Worm (Caenorhabditis elegans) whole organism, L3 larva: ENCODE data around the gene Y67H2A.10.

ENCODE experiments used
- R02D3.7 ChIP-seq: fragments of 150-350 bp; optimal IDR thresholded peaks from 2 replicates; lab custom pipeline; 2014; ENCODE audit warnings: missing biosample characterization, missing genetic modification characterization
- ZK546.5 ChIP-seq: sonication (generic microtip); optimal IDR thresholded peaks from 2 replicates; lab custom pipeline; 2017; ENCODE audit warnings: missing biosample characterization, missing genetic modification characterization
- aly-2 ChIP-seq: fragments of 150-350 bp; optimal IDR thresholded peaks from 2 replicates; lab custom pipeline; 2014; ENCODE audit warnings: missing biosample characterization, missing genetic modification characterization
- ama-1 ChIP-seq: fragments of 150-350 bp; optimal IDR thresholded peaks from 2 replicates; lab custom pipeline; 2018
- ceh-16 ChIP-seq: sonication (generic microtip); optimal IDR thresholded peaks from 2 replicates; lab custom pipeline; 2017; ENCODE audit warnings: missing biosample characterization, missing genetic modification characterization
- ceh-28 ChIP-seq: fragments of 150-350 bp; optimal IDR thresholded peaks from 2 replicates; lab custom pipeline; 2014; ENCODE audit warnings: missing biosample characterization, missing genetic modification reagents, missing genetic modification characterization
- ceh-82 ChIP-seq: fragments of 150-350 bp; optimal IDR thresholded peaks from 2 replicates; lab custom pipeline; 2014; ENCODE audit warnings: missing biosample characterization, missing genetic modification characterization
- ceh-9 ChIP-seq: sonication (generic microtip); optimal IDR thresholded peaks from 2 replicates; lab custom pipeline; 2018; ENCODE audit warnings: missing biosample characterization, missing genetic modification characterization
- daf-12 ChIP-seq: fragments of 150-350 bp; optimal IDR thresholded peaks from 2 replicates; lab custom pipeline; 2014; ENCODE audit warnings: missing biosample characterization, missing genetic modification reagents, missing genetic modification characterization
- egl-27 ChIP-seq: sonication (generic microtip); optimal IDR thresholded peaks from 4 replicates; lab custom pipeline; 2017; ENCODE audit warnings: missing biosample characterization, missing genetic modification reagents, missing genetic modification characterization
- egl-5 ChIP-seq: fragments of 150-350 bp; optimal IDR thresholded peaks from 2 replicates; lab custom pipeline; 2017; ENCODE audit warnings: missing biosample characterization, missing genetic modification reagents, missing genetic modification characterization, inconsistent platforms
- elt-1 ChIP-seq: fragments of 150-350 bp; optimal IDR thresholded peaks from 2 replicates; lab custom pipeline; 2014; ENCODE audit warnings: missing biosample characterization, missing genetic modification characterization
- elt-3 ChIP-seq, 3 experiments: fragments of 150-350 bp in 1 of 3; sonication (generic microtip) in 2 of 3; optimal IDR thresholded peaks; 2 replicates in 2 of 3; 4 replicates in 1 of 3; lab custom pipeline; 2014 to 2017; ENCODE audit warnings: missing biosample characterization in 3 of 3, missing genetic modification characterization in 3 of 3
- eor-1 ChIP-seq, 2 experiments: fragments of 150-350 bp; optimal IDR thresholded peaks; 2 replicates each; lab custom pipeline; 2014 to 2018; ENCODE audit warnings: missing biosample characterization in 2 of 2, missing genetic modification characterization in 2 of 2
- fkh-10 ChIP-seq: sonication (generic microtip); optimal IDR thresholded peaks from 2 replicates; lab custom pipeline; 2017; ENCODE audit warnings: missing biosample characterization, missing genetic modification reagents, missing genetic modification characterization
- fkh-2 ChIP-seq: fragments of 150-350 bp; optimal IDR thresholded peaks from 2 replicates; lab custom pipeline; 2014; ENCODE audit warnings: missing biosample characterization, missing genetic modification reagents, missing genetic modification characterization
- fos-1 ChIP-seq: fragments of 150-350 bp; optimal IDR thresholded peaks from 2 replicates; lab custom pipeline; 2014; ENCODE audit warnings: missing biosample characterization, missing genetic modification characterization
- hmg-11 ChIP-seq: sonication (generic microtip); optimal IDR thresholded peaks from 2 replicates; lab custom pipeline; 2016; ENCODE audit warnings: missing genetic modification characterization, missing compliant biosample characterization
- jun-1 ChIP-seq: fragments of 150-350 bp; optimal IDR thresholded peaks from 2 replicates; lab custom pipeline; 2014; ENCODE audit warnings: missing biosample characterization, missing genetic modification reagents, missing genetic modification characterization
- lin-15B ChIP-seq: fragments of 150-350 bp; optimal IDR thresholded peaks from 2 replicates; lab custom pipeline; 2014; ENCODE audit warnings: missing biosample characterization, missing genetic modification characterization
- lin-39 ChIP-seq: fragments of 150-350 bp; optimal IDR thresholded peaks from 2 replicates; lab custom pipeline; 2018; ENCODE audit warnings: missing biosample characterization, missing genetic modification reagents, missing genetic modification characterization
- lsy-12 ChIP-seq: sonication (generic microtip); optimal IDR thresholded peaks from 2 replicates; lab custom pipeline; 2016; ENCODE audit warnings: mild to moderate bottlenecking, missing genetic modification characterization, missing compliant biosample characterization
- mdl-1 ChIP-seq: fragments of 150-350 bp; optimal IDR thresholded peaks from 2 replicates; lab custom pipeline; 2014; ENCODE audit warnings: missing biosample characterization, missing genetic modification characterization
- nfya-1 ChIP-seq: sonication (generic microtip); optimal IDR thresholded peaks from 2 replicates; lab custom pipeline; 2017; ENCODE audit warnings: missing genetic modification characterization, mild to moderate bottlenecking, missing compliant biosample characterization, antibody characterized with exemption, moderate library complexity; ENCODE audit not compliant: insufficient read depth
- nhr-11 ChIP-seq: fragments of 150-350 bp; optimal IDR thresholded peaks from 2 replicates; lab custom pipeline; 2014; ENCODE audit warnings: missing biosample characterization, missing genetic modification characterization
- nhr-12 ChIP-seq: fragments of 150-350 bp; optimal IDR thresholded peaks from 2 replicates; lab custom pipeline; 2014; ENCODE audit warnings: missing biosample characterization, missing genetic modification characterization
- nhr-23 ChIP-seq: fragments of 150-350 bp; optimal IDR thresholded peaks from 2 replicates; lab custom pipeline; 2014; ENCODE audit warnings: missing biosample characterization, missing genetic modification reagents, missing genetic modification characterization
- nhr-237 ChIP-seq: fragments of 150-350 bp; optimal IDR thresholded peaks from 2 replicates; lab custom pipeline; 2014; ENCODE audit warnings: missing biosample characterization, missing genetic modification characterization
- nhr-25 ChIP-seq: sonication (generic microtip); optimal IDR thresholded peaks from 2 replicates; lab custom pipeline; 2017; ENCODE audit warnings: missing biosample characterization, missing genetic modification characterization
- nhr-28 ChIP-seq: fragments of 150-350 bp; optimal IDR thresholded peaks from 2 replicates; lab custom pipeline; 2014; ENCODE audit warnings: missing biosample characterization, missing genetic modification characterization
- nhr-43 ChIP-seq: sonication (generic microtip); optimal IDR thresholded peaks from 2 replicates; lab custom pipeline; 2016; ENCODE audit warnings: mild to moderate bottlenecking, missing genetic modification characterization, missing compliant biosample characterization; ENCODE audit not compliant: poor library complexity, severe bottlenecking
- nhr-67 ChIP-seq: fragments of 150-350 bp; optimal IDR thresholded peaks from 2 replicates; lab custom pipeline; 2014; ENCODE audit warnings: missing biosample characterization, missing genetic modification characterization
- nhr-76 ChIP-seq: fragments of 150-350 bp; sonication (generic microtip); optimal IDR thresholded peaks from 5 replicates; lab custom pipeline; 2014; ENCODE audit warnings: missing biosample characterization, missing genetic modification characterization
- nhr-77 ChIP-seq: fragments of 150-350 bp; optimal IDR thresholded peaks from 2 replicates; lab custom pipeline; 2014; ENCODE audit warnings: missing biosample characterization, missing genetic modification characterization
- pha-4 ChIP-seq: fragments of 150-350 bp; optimal IDR thresholded peaks from 2 replicates; lab custom pipeline; 2014; ENCODE audit warnings: missing biosample characterization, missing genetic modification reagents, missing genetic modification characterization
- pqm-1 ChIP-seq: fragments of 150-350 bp; optimal IDR thresholded peaks from 2 replicates; lab custom pipeline; 2017; ENCODE audit warnings: missing biosample characterization, missing genetic modification characterization, inconsistent platforms
- sea-2 ChIP-seq: fragments of 150-350 bp; sonication (generic microtip); optimal IDR thresholded peaks from 4 replicates; lab custom pipeline; 2014; ENCODE audit warnings: missing biosample characterization, missing genetic modification reagents, missing genetic modification characterization
- skn-1 ChIP-seq: fragments of 150-350 bp; optimal IDR thresholded peaks from 2 replicates; lab custom pipeline; 2014; ENCODE audit warnings: missing biosample characterization, missing genetic modification characterization
- snpc-4 ChIP-seq: fragments of 150-350 bp; optimal IDR thresholded peaks from 2 replicates; lab custom pipeline; 2014; ENCODE audit warnings: missing biosample characterization, missing genetic modification characterization
- tbx-2 ChIP-seq: sonication (generic microtip); optimal IDR thresholded peaks from 2 replicates; lab custom pipeline; 2016; ENCODE audit warnings: mild to moderate bottlenecking, missing genetic modification characterization, missing compliant biosample characterization
- unc-39 ChIP-seq: sonication (generic microtip); optimal IDR thresholded peaks from 4 replicates; lab custom pipeline; 2017; ENCODE audit warnings: missing biosample characterization, missing genetic modification characterization
- unc-62 ChIP-seq: fragments of 150-350 bp; sonication (generic microtip); optimal IDR thresholded peaks from 4 replicates; lab custom pipeline; 2014; ENCODE audit warnings: missing biosample characterization, missing genetic modification reagents, missing genetic modification characterization
- zag-1 ChIP-seq: fragments of 150-350 bp; optimal IDR thresholded peaks from 2 replicates; lab custom pipeline; 2014; ENCODE audit warnings: missing biosample characterization, missing genetic modification characterization
- ztf-11 ChIP-seq: fragments of 150-350 bp; optimal IDR thresholded peaks from 2 replicates; lab custom pipeline; 2014; ENCODE audit warnings: missing biosample characterization, missing genetic modification characterization
- ztf-4 ChIP-seq: fragments of 150-350 bp; optimal IDR thresholded peaks from 2 replicates; lab custom pipeline; 2014; ENCODE audit warnings: missing biosample characterization, missing genetic modification characterization

Y67H2A.10 gene

DNA sequence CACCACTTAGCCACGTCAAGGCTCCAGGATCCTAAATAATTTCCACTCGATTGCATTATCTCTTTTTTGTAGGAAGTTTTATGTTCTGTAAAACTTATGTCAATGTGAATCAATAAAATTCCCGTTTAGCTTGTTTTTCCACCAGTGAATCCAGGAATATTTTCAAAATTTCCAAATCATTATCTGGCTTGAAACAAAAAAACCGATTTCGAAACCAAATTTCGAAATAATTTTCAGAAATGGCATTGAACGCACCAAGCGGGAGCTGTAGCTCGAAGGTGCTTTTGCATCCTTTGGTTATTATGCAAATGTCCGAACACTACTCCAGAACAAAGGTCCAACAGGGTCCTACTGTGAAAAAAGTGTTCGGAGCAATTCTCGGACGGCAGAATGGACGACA, 11.3 kb upstream of the Y67H2A.10 start, which contains the start of gene csn-6:
Gene csn-6, plus strand, starts transcription at position 234 of the 400 bp plus-strand sequence.
- TF ChIP-seq ama-1 (peak; percentile 45), ceh-28 (tag; lab: Kevin White, UChicago) (no peak), pha-4 (tag; lab: Kevin White, UChicago) (no peak), lsy-12 (tag; lab: Kevin White, UChicago) (no peak), fkh-10 (no peak), daf-12 (tag; lab: Kevin White, UChicago) (no peak), ceh-82 (tag; lab: Kevin White, UChicago) (no peak), elt-3 (tag; optimal IDR thresholded peaks at IDR 0.05; lab: Kevin White, UChicago) (no peak)

DNA sequence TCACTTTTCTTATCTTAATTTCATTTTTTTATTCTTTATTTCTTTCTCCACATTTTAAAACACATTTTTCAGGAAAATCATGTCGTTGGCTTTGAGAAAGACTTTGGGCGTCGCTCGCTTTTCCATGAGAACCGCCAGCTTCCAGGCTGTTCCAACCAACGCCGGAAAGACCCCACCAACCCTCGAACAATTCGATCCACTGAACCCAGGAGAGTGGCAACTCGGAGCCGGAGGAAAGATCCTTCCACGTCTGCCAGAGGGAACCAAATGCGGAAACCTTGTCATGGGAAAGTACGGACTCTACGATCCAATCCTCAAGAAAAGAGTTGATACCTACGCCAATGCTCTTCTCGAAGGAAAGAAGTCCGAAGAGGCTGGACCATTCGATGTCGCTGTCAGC, 10.8 kb upstream of the Y67H2A.10 start, which contains the start of gene kdp-1:
Gene kdp-1, plus strand, starts transcription at position 80 of the 400 bp plus-strand sequence.
- no peak for TF ChIP-seq jun-1 (tag; lab: Kevin White, UChicago)
- no peak for TF ChIP-seq nhr-77 (tag; lab: Kevin White, UChicago)
- no peak for TF ChIP-seq mdl-1 (tag; lab: Kevin White, UChicago)
- TF ChIP-seq, all 47 proteins: peak for 0

DNA sequence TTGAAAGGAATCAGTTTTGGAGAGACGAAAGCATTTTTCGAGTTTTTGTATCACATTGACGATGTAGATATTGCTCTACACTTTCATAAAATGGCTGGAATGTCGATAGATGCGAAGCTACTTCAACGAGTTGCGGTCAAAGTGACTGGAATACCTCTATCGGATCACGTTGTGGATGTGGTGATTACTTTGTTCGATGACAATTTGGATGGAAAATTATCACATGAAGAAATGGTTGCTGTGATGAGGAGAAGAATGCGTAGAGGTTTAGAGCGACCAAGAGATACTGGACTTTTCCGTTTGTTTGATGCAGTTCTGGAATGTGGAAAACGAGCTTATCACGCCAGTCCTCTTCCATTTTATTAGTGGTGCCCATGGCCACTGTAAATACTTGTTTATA, 10.3 kb upstream of the Y67H2A.10 start:
- TF ChIP-seq ztf-4, result no peak
- TF ChIP-seq nhr-76 (tag; lab: Kevin White, UChicago), result no peak
- no peak for TF ChIP-seq zag-1
- no peak for TF ChIP-seq fkh-10
- no peak for TF ChIP-seq tbx-2 (tag; lab: Kevin White, UChicago)
- TF ChIP-seq nhr-11, result no peak
- TF ChIP-seq R02D3.7, result no peak
- TF ChIP-seq nhr-23 (tag; lab: Kevin White, UChicago), result no peak
- TF ChIP-seq snpc-4 (tag; lab: Kevin White, UChicago), result no peak
- TF ChIP-seq ZK546.5 (tag; lab: Kevin White, UChicago), result no peak
- TF ChIP-seq jun-1 (tag; lab: Kevin White, UChicago), result no peak

DNA sequence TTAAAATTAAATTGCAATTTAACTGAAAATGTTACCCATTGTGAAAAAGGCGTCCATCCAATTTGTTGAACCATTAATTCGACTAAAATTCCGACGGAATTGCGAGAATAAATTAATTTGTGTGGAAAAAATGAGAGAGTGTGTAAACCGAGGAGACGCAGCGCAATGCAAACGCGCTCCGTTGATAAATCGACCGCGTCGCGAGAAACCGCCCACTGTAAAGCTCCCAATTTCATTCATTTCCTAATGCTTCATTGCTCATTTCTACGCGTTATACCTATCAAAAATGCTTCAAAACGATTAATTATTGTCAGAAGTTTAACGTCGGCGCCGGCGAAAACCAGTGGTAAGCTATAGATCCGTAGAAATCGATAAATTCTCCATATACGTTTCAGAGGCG, 8.4 kb upstream of the Y67H2A.10 start, which contains the start of the genes Y67H2A.2 and micu-1:
Gene Y67H2A.2, minus strand, starts transcription at position 74 of the 400 bp plus-strand sequence.
Gene micu-1, plus strand, starts transcription at position 181 of the 400 bp plus-strand sequence.
- TF ChIP-seq ZK546.5 (tag; lab: Kevin White, UChicago), result no peak
- TF ChIP-seq lin-39 (tag; lab: Kevin White, UChicago), result peak; percentile 69
- no peak for TF ChIP-seq ceh-9 (tag; lab: Kevin White, UChicago)
- no peak for TF ChIP-seq unc-39 (tag; lab: Kevin White, UChicago)
- no peak for TF ChIP-seq ztf-11
- peak; percentile 61 for TF ChIP-seq nhr-23 (tag; lab: Kevin White, UChicago)
- TF ChIP-seq elt-1 (tag; lab: Kevin White, UChicago), result no peak
- TF ChIP-seq nhr-11, result no peak
- no peak for TF ChIP-seq mdl-1 (tag; lab: Kevin White, UChicago)
- TF ChIP-seq daf-12 (tag; lab: Kevin White, UChicago), result no peak
- no peak for TF ChIP-seq ceh-82 (tag; lab: Kevin White, UChicago)
- peak; percentile 71 for TF ChIP-seq hmg-11
- TF ChIP-seq tbx-2 (tag; lab: Kevin White, UChicago), result no peak
- no peak for TF ChIP-seq nhr-28 (tag; lab: Kevin White, UChicago)
- no peak for TF ChIP-seq nhr-67
- TF ChIP-seq skn-1 (tag; lab: Kevin White, UChicago), result no peak
- no peak for TF ChIP-seq aly-2
- no peak for TF ChIP-seq elt-3 (tag; optimal IDR thresholded peaks at IDR 0.05; lab: Kevin White, UChicago)
- no peak for TF ChIP-seq nhr-237 (tag; lab: Kevin White, UChicago)
- TF ChIP-seq nhr-77 (tag; lab: Kevin White, UChicago), result no peak
- TF ChIP-seq pha-4 (tag; lab: Kevin White, UChicago), result peak; percentile 64
- no peak for TF ChIP-seq nhr-76 (tag; lab: Kevin White, UChicago)
- peak; percentile 60 for TF ChIP-seq nhr-25
- peak; percentile 68 for TF ChIP-seq egl-5 (tag; lab: Kevin White, UChicago)
- no peak for TF ChIP-seq fos-1 (tag; lab: Kevin White, UChicago)
- no peak for TF ChIP-seq lsy-12 (tag; lab: Kevin White, UChicago)
- TF ChIP-seq unc-62, result no peak
- no peak for TF ChIP-seq nhr-12 (tag; lab: Kevin White, UChicago)
- TF ChIP-seq R02D3.7, result peak; percentile 35
- no peak for TF ChIP-seq eor-1 (tag; optimal IDR thresholded peaks at IDR 0.05; lab: Kevin White, UChicago)
- no peak for TF ChIP-seq fkh-2 (tag; lab: Kevin White, UChicago)
- peak; percentile 58 for TF ChIP-seq snpc-4 (tag; lab: Kevin White, UChicago)
- no peak for TF ChIP-seq sea-2 (GFP tag; lab: Kevin White, UChicago)
- TF ChIP-seq lin-15B (tag; lab: Kevin White, UChicago), result peak; percentile 90
- TF ChIP-seq pqm-1 (tag; lab: Kevin White, UChicago), result peak; percentile 20
- peak; percentile 64 for TF ChIP-seq fkh-10
- peak; percentile 29 for TF ChIP-seq ceh-28 (tag; lab: Kevin White, UChicago)
- TF ChIP-seq ceh-16 (tag; lab: Kevin White, UChicago), result no peak
- peak; percentile 15 for TF ChIP-seq ama-1
- TF ChIP-seq nhr-43 (tag; lab: Kevin White, UChicago), result no peak
- no peak for TF ChIP-seq jun-1 (tag; lab: Kevin White, UChicago)
- TF ChIP-seq nfya-1 (tag; lab: Kevin White, UChicago), result peak; percentile 80
- TF ChIP-seq ztf-4, result no peak
- TF ChIP-seq egl-27 (tag; lab: Kevin White, UChicago), result no peak
